Fruit fly (Drosophila melanogaster) whole organism, embryonic: Measurements from ENCODE around the gene CG43815.
A peak's percentile ranks its signal among the peaks of the same experiment; 100 is the strongest.

ENCODE experiments used
- Adf1 ChIP-seq: fragments of 200-800 bp; sonication (Bioruptor generic); IDR thresholded peaks from 2 replicates; pipeline ENCODE4 v1.3.6; 2022; ENCODE audit warnings: missing biosample characterization, missing genetic modification characterization
- B-H1 ChIP-seq: fragments of 200-800 bp; sonication (Bioruptor generic); IDR thresholded peaks from 3 replicates; pipeline ENCODE4 v1.3.6; 2022; ENCODE audit warnings: missing biosample characterization, missing genetic modification characterization
- Bgb ChIP-seq: fragments of 200-800 bp; sonication (Bioruptor generic); IDR thresholded peaks from 2 replicates; pipeline ENCODE4 v1.3.6; 2022; ENCODE audit warnings: missing biosample characterization, missing genetic modification characterization; ENCODE audit not compliant: partially characterized antibody
- CG10321 ChIP-seq: fragments of 200-800 bp; sonication (Bioruptor generic); IDR thresholded peaks from 2 replicates; pipeline ENCODE4 v1.3.6; 2022; ENCODE audit warnings: missing biosample characterization, missing genetic modification characterization
- CG12236 ChIP-seq: fragments of 200-800 bp; sonication (Bioruptor generic); optimal IDR thresholded peaks from 2 replicates; lab custom pipeline; 2016; ENCODE audit warnings: missing biosample characterization, missing genetic modification characterization
- CG14860 ChIP-seq: fragments of 200-800 bp; sonication (Bioruptor generic); IDR thresholded peaks from 3 replicates; pipeline ENCODE4 v1.3.6; 2022; ENCODE audit warnings: missing biosample characterization, missing genetic modification characterization; ENCODE audit not compliant: partially characterized antibody
- CG1603 ChIP-seq: fragments of 200-800 bp; sonication (Bioruptor generic); optimal IDR thresholded peaks from 2 replicates; lab custom pipeline; 2019; ENCODE audit warnings: missing biosample characterization, mild to moderate bottlenecking, missing genetic modification characterization, moderate library complexity
- CG17912 ChIP-seq: fragments of 200-800 bp; sonication (Bioruptor generic); optimal IDR thresholded peaks from 2 replicates; lab custom pipeline; 2018; ENCODE audit warnings: missing biosample characterization, mild to moderate bottlenecking, missing genetic modification characterization
- CG18262 ChIP-seq: fragments of 200-800 bp; optimal IDR thresholded peaks from 3 replicates; lab custom pipeline; 2019; ENCODE audit warnings: missing biosample characterization, mild to moderate bottlenecking, missing genetic modification characterization, moderate library complexity
- CG1832 ChIP-seq: fragments of 200-800 bp; sonication (Bioruptor generic); optimal IDR thresholded peaks from 2 replicates; lab custom pipeline; 2017; ENCODE audit warnings: missing biosample characterization, mild to moderate bottlenecking, missing genetic modification characterization, inconsistent platforms
- CG18619 ChIP-seq: fragments of 200-800 bp; sonication (Bioruptor generic); optimal IDR thresholded peaks from 3 replicates; lab custom pipeline; 2017; ENCODE audit warnings: missing biosample characterization, mild to moderate bottlenecking, missing genetic modification characterization
- CG2875 ChIP-seq: fragments of 200-800 bp; sonication (Bioruptor generic); optimal IDR thresholded peaks from 2 replicates; lab custom pipeline; 2017; ENCODE audit warnings: missing biosample characterization, mild to moderate bottlenecking, missing genetic modification characterization, missing genetic modification reagents
- CG32532 ChIP-seq: fragments of 200-800 bp; sonication (Bioruptor generic); IDR thresholded peaks from 2 replicates; pipeline ENCODE4 v1.3.6; 2022; ENCODE audit warnings: missing biosample characterization, missing genetic modification characterization
- CG33213 ChIP-seq: fragments of 200-800 bp; sonication (Bioruptor generic); optimal IDR thresholded peaks from 3 replicates; lab custom pipeline; 2016; ENCODE audit warnings: missing biosample characterization, missing genetic modification characterization
- CG34376 ChIP-seq: fragments of 200-800 bp; sonication (Bioruptor generic); optimal IDR thresholded peaks from 2 replicates; lab custom pipeline; 2018; ENCODE audit warnings: missing biosample characterization, mild to moderate bottlenecking, missing genetic modification characterization
- CG7963 ChIP-seq: fragments of 200-800 bp; sonication (Bioruptor generic); IDR thresholded peaks from 3 replicates; pipeline ENCODE4 v1.3.6; 2022; ENCODE audit warnings: missing biosample characterization, missing genetic modification characterization; ENCODE audit not compliant: partially characterized antibody
- CG8478 ChIP-seq: fragments of >200 bp; optimal IDR thresholded peaks from 2 replicates; lab custom pipeline; 2018
- CG8765 ChIP-seq: fragments of 200-800 bp; sonication (Bioruptor generic); IDR thresholded peaks from 2 replicates; pipeline ENCODE4 v1.3.6; 2022; ENCODE audit warnings: missing biosample characterization, missing genetic modification characterization
- CoRest ChIP-seq: fragments of 200-800 bp; sonication (Bioruptor generic); optimal IDR thresholded peaks from 3 replicates; lab custom pipeline; 2018; ENCODE audit warnings: missing biosample characterization, mild to moderate bottlenecking, missing genetic modification characterization, moderate library complexity
- Deaf1 ChIP-seq: fragments of 200-800 bp; optimal IDR thresholded peaks from 3 replicates; lab custom pipeline; 2019; ENCODE audit warnings: missing biosample characterization, mild to moderate bottlenecking, missing genetic modification characterization, moderate library complexity
- Gug ChIP-seq: fragments of 200-800 bp; sonication (Bioruptor generic); IDR thresholded peaks from 4 replicates; pipeline ENCODE4 v1.3.6; 2022; ENCODE audit warnings: missing biosample characterization, missing genetic modification characterization
- Jarid2 ChIP-seq: fragments of 200-800 bp; sonication (Bioruptor generic); optimal IDR thresholded peaks from 3 replicates; lab custom pipeline; 2017; ENCODE audit warnings: mild to moderate bottlenecking, missing biosample characterization, missing genetic modification reagents, missing genetic modification characterization
- Med ChIP-seq: fragments of 200-800 bp; sonication (Bioruptor generic); peaks from one replicate; lab custom pipeline; 2016; ENCODE audit warnings: missing biosample characterization, missing genetic modification characterization, mild to moderate bottlenecking, inconsistent platforms, moderate library complexity
- Nf-YB ChIP-seq: fragments of 200-800 bp; sonication (Bioruptor generic); optimal IDR thresholded peaks from 3 replicates; lab custom pipeline; 2019; ENCODE audit warnings: missing biosample characterization, mild to moderate bottlenecking, missing genetic modification characterization, moderate library complexity
- Pdp1 ChIP-seq, 2 experiments: fragments of 200-800 bp; sonication (Bioruptor generic); optimal IDR thresholded peaks; 3 replicates each; lab custom pipeline; 2016; ENCODE audit warnings: missing biosample characterization in 2 of 2, missing genetic modification characterization in 2 of 2, mild to moderate bottlenecking in 1 of 2, moderate library complexity in 1 of 2
- Ravus ChIP-seq: fragments of 200-800 bp; sonication (Bioruptor generic); IDR thresholded peaks from 2 replicates; pipeline ENCODE4 v1.3.6; 2022; ENCODE audit warnings: missing biosample characterization, missing genetic modification characterization
- Scr ChIP-seq: fragments of 200-800 bp; sonication (Bioruptor generic); IDR thresholded peaks from 2 replicates; pipeline ENCODE4 v1.3.6; 2022; ENCODE audit warnings: missing biosample characterization, missing genetic modification characterization; ENCODE audit not compliant: partially characterized antibody
- Trl ChIP-seq, 3 experiments: fragments of >200 bp in 2 of 3; fragments of 200-800 bp in 1 of 3; sonication (Bioruptor generic) in 1 of 3; optimal IDR thresholded peaks; 2 replicates in 1 of 3; 3 replicates in 2 of 3; lab custom pipeline; 2016 to 2017; ENCODE audit warnings: missing biosample characterization in 1 of 3, missing genetic modification characterization in 1 of 3
- al ChIP-seq: fragments of 200-800 bp; sonication (Bioruptor generic); IDR thresholded peaks from 2 replicates; pipeline ENCODE4 v1.3.6; 2022; ENCODE audit warnings: missing biosample characterization, missing genetic modification characterization
- bbx ChIP-seq: fragments of 200-800 bp; sonication (Bioruptor generic); IDR thresholded peaks from 2 replicates; pipeline ENCODE4 v1.3.6; 2022; ENCODE audit warnings: missing biosample characterization, missing genetic modification characterization; ENCODE audit not compliant: partially characterized antibody
- bigmax ChIP-seq: fragments of 200-800 bp; sonication (Bioruptor generic); optimal IDR thresholded peaks from 2 replicates; lab custom pipeline; 2018; ENCODE audit warnings: missing biosample characterization, mild to moderate bottlenecking, missing genetic modification characterization
- bowl ChIP-seq: fragments of 200-800 bp; sonication (Bioruptor generic); IDR thresholded peaks from 2 replicates; pipeline ENCODE4 v1.3.6; 2022; ENCODE audit warnings: missing biosample characterization, missing genetic modification characterization
- cg ChIP-seq: fragments of 200-800 bp; sonication (Bioruptor generic); optimal IDR thresholded peaks from 3 replicates; lab custom pipeline; 2019; ENCODE audit warnings: missing biosample characterization, mild to moderate bottlenecking, missing genetic modification characterization, moderate library complexity
- chm ChIP-seq: fragments of 200-800 bp; sonication (Bioruptor generic); IDR thresholded peaks from 2 replicates; pipeline ENCODE4 v1.3.6; 2022; ENCODE audit warnings: missing biosample characterization, missing genetic modification characterization
- ci ChIP-seq: fragments of 200-800 bp; sonication (Bioruptor generic); IDR thresholded peaks from 3 replicates; pipeline ENCODE4 v1.3.6; 2022; ENCODE audit warnings: missing biosample characterization, missing genetic modification characterization
- da ChIP-seq: fragments of 200-800 bp; sonication (Bioruptor generic); optimal IDR thresholded peaks from 2 replicates; lab custom pipeline; 2016; ENCODE audit warnings: missing biosample characterization, missing genetic modification characterization
- dati ChIP-seq: fragments of 200-800 bp; sonication (Bioruptor generic); IDR thresholded peaks from 2 replicates; pipeline ENCODE4 v1.3.6; 2022; ENCODE audit warnings: missing biosample characterization, missing genetic modification characterization
- dmrt11E ChIP-seq: fragments of 200-800 bp; sonication (Bioruptor generic); optimal IDR thresholded peaks from 3 replicates; lab custom pipeline; 2018; ENCODE audit warnings: missing biosample characterization, mild to moderate bottlenecking, missing genetic modification characterization, moderate library complexity
- dmrt99B ChIP-seq: fragments of 200-800 bp; sonication (Bioruptor generic); optimal IDR thresholded peaks from 2 replicates; lab custom pipeline; 2018; ENCODE audit warnings: missing biosample characterization, mild to moderate bottlenecking, missing genetic modification characterization, moderate library complexity
- ems ChIP-seq: fragments of 200-800 bp; sonication (Bioruptor generic); optimal IDR thresholded peaks from 3 replicates; lab custom pipeline; 2016; ENCODE audit warnings: missing biosample characterization, missing genetic modification characterization
- esg ChIP-seq: fragments of 200-800 bp; sonication (Bioruptor generic); conservative IDR thresholded peaks from 2 replicates; pipeline ENCODE4 v1.3.6; 2022; ENCODE audit warnings: missing biosample characterization, missing genetic modification characterization
- ewg ChIP-seq: fragments of 200-800 bp; sonication (Bioruptor generic); optimal IDR thresholded peaks from 3 replicates; lab custom pipeline; 2017; ENCODE audit warnings: mild to moderate bottlenecking, missing biosample characterization, missing genetic modification reagents, missing genetic modification characterization
- fu2 ChIP-seq: fragments of 200-800 bp; sonication (Bioruptor generic); optimal IDR thresholded peaks from 2 replicates; lab custom pipeline; 2016; ENCODE audit warnings: missing biosample characterization, missing genetic modification characterization
- oc ChIP-seq: fragments of 200-800 bp; sonication (Bioruptor generic); optimal IDR thresholded peaks from 2 replicates; lab custom pipeline; 2018; ENCODE audit warnings: missing biosample characterization, mild to moderate bottlenecking, missing genetic modification characterization, moderate library complexity
- otp ChIP-seq: fragments of 200-800 bp; sonication (Bioruptor generic); IDR thresholded peaks from 3 replicates; pipeline ENCODE4, ENCODE4 v1.3.6; 2022; ENCODE audit warnings: missing biosample characterization, missing genetic modification characterization
- pho ChIP-seq: fragments of 200-800 bp; sonication (Bioruptor generic); optimal IDR thresholded peaks from 2 replicates; lab custom pipeline; 2016; ENCODE audit warnings: missing biosample characterization, missing genetic modification characterization
- prd ChIP-seq, 3 experiments: fragments of >200 bp in 2 of 3; fragments of 200-800 bp in 1 of 3; sonication (Bioruptor generic) in 1 of 3; optimal IDR thresholded peaks in 2 of 3; IDR thresholded peaks in 1 of 3; 2 replicates in 2 of 3; 3 replicates in 1 of 3; pipeline versions ENCODE4 v1.3.6 to Lab custom; 2017 to 2022; ENCODE audit warnings: missing biosample characterization in 1 of 3, missing genetic modification characterization in 1 of 3
- sob ChIP-seq: fragments of 200-800 bp; sonication (Bioruptor generic); IDR thresholded peaks from 2 replicates; pipeline ENCODE4 v1.3.6; 2022; ENCODE audit warnings: missing biosample characterization, missing genetic modification characterization
- sr ChIP-seq: fragments of 200-800 bp; sonication (Bioruptor generic); IDR thresholded peaks from 3 replicates; pipeline ENCODE4 v1.3.6; 2022; ENCODE audit warnings: missing biosample characterization, missing genetic modification characterization
- z ChIP-seq: fragments of 200-800 bp; sonication (Bioruptor generic); IDR thresholded peaks from 3 replicates; pipeline ENCODE4 v1.3.6; 2022; ENCODE audit warnings: missing biosample characterization, missing genetic modification characterization

Gene CG43815

dm6 chr2L:3539996-3540395 lies 36.0 kb upstream of the CG43815 start (continued):
- TF ChIP-seq oc (tag; lab: Kevin White, UChicago) (peak; percentile 16), Deaf1 (tag; lab: Kevin White, UChicago) (peak; percentile 63), CG33213 (GFP tag; lab: Kevin White, UChicago) (no peak), Trl (optimal IDR thresholded peaks at IDR 0.05; lab: Kevin White, UChicago) (peak in 1 of 2 experiments; percentile 22), Trl (GFP tag; optimal IDR thresholded peaks at IDR 0.05; lab: Kevin White, UChicago) (no peak), dmrt11E (tag; lab: Kevin White, UChicago) (no peak), al (GFP tag; lab: Robert Waterston, UW) (no peak), fu2 (GFP tag; lab: Kevin White, UChicago) (no peak), bowl (peak; percentile 62; the same call in 1 of the 2 replicates), CG32532 (GFP tag; lab: Robert Waterston, UW) (peak; percentile 17; the same call in 1 of the 2 replicates), ewg (GFP tag; lab: Kevin White, UChicago) (peak; percentile 37), CoRest (tag; lab: Kevin White, UChicago) (peak; percentile 42), otp (GFP tag; lab: Robert Waterston, UW) (0 out of 3 replicates have a peak, but pooled peaks have one; percentile 23), Nf-YB (peak; percentile 97), CG18262 (no peak), ci (GFP tag; lab: Robert Waterston, UW) (0 out of 3 replicates have a peak, but pooled peaks have one; percentile 15), dmrt99B (tag; lab: Kevin White, UChicago) (no peak), sob (GFP tag; lab: Robert Waterston, UW) (peak; percentile 82), CG2875 (GFP tag; lab: Kevin White, UChicago) (no peak), da (GFP tag; lab: Kevin White, UChicago) (no peak), Pdp1 (GFP tag; optimal IDR thresholded peaks at IDR 0.05; lab: Kevin White, UChicago) (peak in 1 of 2 experiments; percentile 78), prd (optimal IDR thresholded peaks at IDR 0.05; lab: Kevin White, UChicago) (no peak), prd (GFP tag; IDR thresholded peaks at IDR 0.05; lab: Robert Waterston, UW) (no peak), bbx (GFP tag; lab: Robert Waterston, UW) (peak; percentile 23; the same call in 1 of the 2 replicates), Gug (GFP tag; lab: Robert Waterston, UW) (no peak), pho (GFP tag; lab: Kevin White, UChicago) (no peak), CG1603 (tag; lab: Kevin White, UChicago) (no peak), chm (GFP tag; lab: Robert Waterston, UW) (peak; percentile 69), CG34376 (GFP tag; lab: Kevin White, UChicago) (no peak), CG10321 (GFP tag; lab: Robert Waterston, UW) (peak; percentile 96), cg (peak; percentile 76), Adf1 (no peak; the same call in 1 of the 2 replicates), CG8765 (GFP tag; lab: Robert Waterston, UW) (no peak), CG1832 (GFP tag; lab: Kevin White, UChicago) (peak; percentile 91), z (GFP tag; lab: Robert Waterston, UW) (peak; percentile 89), B-H1 (GFP tag; lab: Robert Waterston, UW) (no peak), dati (no peak), Scr (GFP tag; lab: Robert Waterston, UW) (no peak), CG7963 (GFP tag; lab: Robert Waterston, UW) (no peak), esg (no peak), Jarid2 (GFP tag; lab: Kevin White, UChicago) (peak; percentile 36), ems (no peak), CG17912 (no peak), Med (GFP tag; lab: Kevin White, UChicago) (peak; percentile 36), bigmax (GFP tag; lab: Kevin White, UChicago) (no peak), CG14860 (GFP tag; lab: Robert Waterston, UW) (no peak), CG12236 (GFP tag; lab: Kevin White, UChicago) (no peak), Bgb (GFP tag; lab: Robert Waterston, UW) (peak; percentile 27; the same call in 1 of the 2 replicates), sr (GFP tag; lab: Robert Waterston, UW) (peak; percentile 39; the same call in 1 of the 3 replicates), CG8478 (lab: Kevin White, UChicago) (peak; percentile 81), CG18619 (GFP tag; lab: Kevin White, UChicago) (no peak), Ravus (GFP tag; lab: Robert Waterston, UW) (no peak)
